Worm (Caenorhabditis elegans): Measurements from ENCODE around the gene Y48B6A.13.

The Y48B6A.13 gene

ce11 chrII:14176642-14177041, 49.4 kb downstream of the Y48B6A.13 start:
- TF ChIP-seq F44E2.7 (GFP tag; IDR thresholded peaks at IDR 0.05) = peak; percentile 35; the same call in 1 of the 2 replicates
- TF ChIP-seq Y75B8A.6 (GFP tag; IDR thresholded peaks at IDR 0.05) = no peak
- peak; percentile 12 for TF ChIP-seq hlh-11 (tag; optimal IDR thresholded peaks at IDR 0.05)

DNA sequence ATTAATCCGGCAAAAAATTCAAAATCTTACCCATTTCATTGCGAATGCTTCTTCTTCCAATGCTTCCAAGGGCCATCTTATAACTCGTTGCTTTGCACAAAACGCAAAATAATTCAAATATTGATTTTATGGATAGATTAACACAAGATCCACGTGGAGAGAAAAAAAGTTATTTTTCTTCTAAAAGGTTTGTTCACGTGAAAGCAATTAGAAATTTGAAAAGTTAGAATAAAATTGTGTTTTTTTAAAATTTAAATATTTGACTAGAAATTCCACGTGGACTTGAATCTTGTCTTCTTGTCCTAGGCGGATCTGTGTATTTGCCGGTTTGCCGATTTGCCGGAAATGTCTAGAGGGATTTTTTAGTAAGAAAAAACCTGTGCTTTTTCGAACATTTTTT, 51.0 kb downstream of the Y48B6A.13 start, which contains the start of gene Y48B6A.5:
Gene Y48B6A.5, minus strand, starts transcription at position 101 of the 400 bp plus-strand sequence.
- no peak for TF ChIP-seq T20F7.1 (GFP tag; optimal IDR thresholded peaks at IDR 0.05)
- no peak for TF ChIP-seq daf-19 (GFP tag; conservative IDR thresholded peaks at IDR 0.05)
- TF ChIP-seq ztf-7 (tag; optimal IDR thresholded peaks at IDR 0.05) = no peak
- TF ChIP-seq zip-2 (tag; optimal IDR thresholded peaks at IDR 0.05) = no peak
- no peak for TF ChIP-seq Y75B8A.6 (GFP tag; IDR thresholded peaks at IDR 0.05)
- no peak for TF ChIP-seq madf-9 (GFP tag; conservative IDR thresholded peaks at IDR 0.05)

DNA sequence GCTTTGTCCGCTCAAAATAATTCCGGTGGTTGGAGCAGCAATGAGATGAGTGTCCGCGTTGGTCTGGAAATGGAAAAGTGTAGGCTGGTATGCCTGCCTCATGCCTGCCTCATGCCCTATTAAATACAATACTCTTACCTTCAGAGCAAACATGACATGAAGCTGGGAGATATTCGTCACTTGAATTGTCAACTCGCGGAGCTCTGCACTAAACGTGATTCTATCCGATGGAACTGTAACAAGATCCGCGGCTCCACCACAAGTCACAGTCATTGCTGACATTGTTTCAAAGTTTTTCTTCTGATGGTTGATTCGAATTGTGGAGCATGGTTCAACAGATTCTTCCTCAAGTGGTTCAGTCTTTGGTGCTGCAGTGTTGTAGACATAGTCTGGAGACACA, 52.9 kb downstream of the Y48B6A.13 start:
- TF ChIP-seq madf-9 (GFP tag; conservative IDR thresholded peaks at IDR 0.05) (no peak), nhr-76 (tag; optimal IDR thresholded peaks at IDR 0.05) (no peak), pqm-1 (tag; optimal IDR thresholded peaks at IDR 0.05) (no peak), madf-5 (GFP tag; IDR thresholded peaks at IDR 0.05) (no peak), unc-62 (GFP tag; optimal IDR thresholded peaks at IDR 0.05 in 1 of 2) (peak in 1 of 2 experiments; percentile 97), unc-62 (tag; optimal IDR thresholded peaks at IDR 0.05) (no peak), skn-1 (tag; optimal IDR thresholded peaks at IDR 0.05) (no peak), aha-1 (tag) (peak; percentile 95)

DNA sequence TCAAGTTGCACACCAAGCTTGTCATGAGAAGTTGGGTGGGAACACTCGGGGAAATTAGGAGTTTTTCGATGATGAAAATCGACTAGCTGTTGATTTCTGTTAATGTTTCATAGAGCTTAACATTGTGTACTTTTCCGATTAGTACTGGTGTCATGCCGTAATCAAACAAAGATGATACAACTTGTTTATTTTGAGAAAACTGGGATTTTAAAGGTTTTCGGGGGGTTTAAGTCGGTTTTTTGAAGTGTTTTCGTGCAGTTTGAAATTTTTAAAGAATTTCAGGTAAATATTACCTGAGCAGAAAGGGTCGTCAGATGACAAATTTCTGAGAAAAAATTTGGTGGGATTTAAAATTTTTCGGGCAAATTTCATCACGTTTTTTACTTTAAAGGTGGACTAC, 54.5 kb downstream of the Y48B6A.13 start, which contains the start of gene eat-2:
Gene eat-2, minus strand, starts transcription at position 101 of the 400 bp plus-strand sequence.
- peak; percentile 87 for TF ChIP-seq aha-1 (tag)
- no peak for TF ChIP-seq tag-97 (GFP tag; IDR thresholded peaks at IDR 0.05)
- no peak for TF ChIP-seq nhr-102 (tag; optimal IDR thresholded peaks at IDR 0.05)

All from whole organism, L4 larva.